Worm (Caenorhabditis elegans): ENCODE data around the gene rom-4.

Gene rom-4

ce11 chrIV:16995425-16995824 is at the start of gene rom-4:
rom-4 (plus strand) TSS chrIV:16995822.
- TF ChIP-seq unc-62 (GFP tag; optimal IDR thresholded peaks at IDR 0.05) = no peak

- TF ChIP-seq unc-62 (GFP tag; optimal IDR thresholded peaks at IDR 0.05) = no peak
Observed at ce11 chrIV:16946746-16947145, 48.9 kb upstream of the rom-4 start, which contains the start of the genes Y116A8C.9 and arf-6. Y116A8C.9 (minus strand) TSS chrIV:16946800. arf-6 (plus strand) TSS chrIV:16947120.

- no peak for TF ChIP-seq unc-62 (GFP tag; optimal IDR thresholded peaks at IDR 0.05)
Observed at ce11 chrIV:16949767-16950166, 45.9 kb upstream of the rom-4 start, which contains the start of gene rad-54.B. rad-54.B (plus strand) TSS chrIV:16950067.

- TF ChIP-seq unc-62 (GFP tag; optimal IDR thresholded peaks at IDR 0.05) = no peak
Observed at ce11 chrIV:16952389-16952788, 43.2 kb upstream of the rom-4 start.

ce11 chrIV:16962445-16962844 is 33.2 kb upstream of the rom-4 start:
- TF ChIP-seq unc-62 (GFP tag; optimal IDR thresholded peaks at IDR 0.05) = no peak

ce11 chrIV:16970390-16970789 is 25.2 kb upstream of the rom-4 start, which contains the start of gene rom-3:
rom-3 (minus strand) TSS chrIV:16970490.
- TF ChIP-seq unc-62 (GFP tag; optimal IDR thresholded peaks at IDR 0.05) = no peak

ce11 chrIV:16988397-16988796 is 7.2 kb upstream of the rom-4 start, which contains the start of gene nccd-1:
nccd-1 (plus strand) TSS chrIV:16988697.
- TF ChIP-seq unc-62 (GFP tag; optimal IDR thresholded peaks at IDR 0.05) = no peak

- no peak for TF ChIP-seq unc-62 (GFP tag; optimal IDR thresholded peaks at IDR 0.05)
Observed at ce11 chrIV:17005734-17006133, 10.1 kb downstream of the rom-4 start.

ce11 chrIV:17010274-17010673 is 14.7 kb downstream of the rom-4 start:
- TF ChIP-seq unc-62 (GFP tag; optimal IDR thresholded peaks at IDR 0.05) = no peak

- no peak for TF ChIP-seq unc-62 (GFP tag; optimal IDR thresholded peaks at IDR 0.05)
Observed at ce11 chrIV:17021042-17021441, 25.4 kb downstream of the rom-4 start.

ce11 chrIV:17025017-17025416 is 29.4 kb downstream of the rom-4 start, which contains the start of gene dct-13:
dct-13 (minus strand) TSS chrIV:17025117.
- no peak for TF ChIP-seq unc-62 (GFP tag; optimal IDR thresholded peaks at IDR 0.05)

- no peak for TF ChIP-seq unc-62 (GFP tag; optimal IDR thresholded peaks at IDR 0.05)
Observed at ce11 chrIV:17026568-17026967, 30.9 kb downstream of the rom-4 start.

ce11 chrIV:17030494-17030893 is 34.9 kb downstream of the rom-4 start, which contains the start of gene nhr-229:
nhr-229 (minus strand) TSS chrIV:17030594.
- TF ChIP-seq unc-62 (GFP tag; optimal IDR thresholded peaks at IDR 0.05) = no peak

ce11 chrIV:17039545-17039944 is 43.9 kb downstream of the rom-4 start, which contains the start of gene Y116A8C.19:
Y116A8C.19 (minus strand) TSS chrIV:17039645.
- no peak for TF ChIP-seq unc-62 (GFP tag; optimal IDR thresholded peaks at IDR 0.05)

- no peak for TF ChIP-seq unc-62 (GFP tag; optimal IDR thresholded peaks at IDR 0.05)
Observed at ce11 chrIV:17040618-17041017, 45.0 kb downstream of the rom-4 start, which contains the start of gene Y116A8C.20. Y116A8C.20 (plus strand) TSS chrIV:17040918.

ce11 chrIV:17045691-17046090 is 50.1 kb downstream of the rom-4 start, which contains the start of gene clec-195:
clec-195 (minus strand) TSS chrIV:17045791.
- TF ChIP-seq unc-62 (GFP tag; optimal IDR thresholded peaks at IDR 0.05) = no peak

- no peak for TF ChIP-seq unc-62 (GFP tag; optimal IDR thresholded peaks at IDR 0.05)
Observed at ce11 chrIV:17048257-17048656, 52.6 kb downstream of the rom-4 start, which contains the start of gene athp-3. athp-3 (minus strand) TSS chrIV:17048357.

ce11 chrIV:17053261-17053660 is 57.6 kb downstream of the rom-4 start, which contains the start of gene Y116A8C.23:
Y116A8C.23 (plus strand) TSS chrIV:17053561.
- TF ChIP-seq unc-62 (GFP tag; optimal IDR thresholded peaks at IDR 0.05) = no peak
